Fruit fly (Drosophila melanogaster) whole organism, embryonic: ENCODE measurements around the gene roq.

Source experiments
- Awh ChIP-seq: fragments of 200-800 bp; sonication (Bioruptor generic); IDR thresholded peaks from 2 replicates; pipeline ENCODE4, ENCODE4 v1.3.6; 2022; ENCODE audit warnings: missing biosample characterization, missing genetic modification characterization
- BEAF-32 ChIP-seq: fragments of 200-800 bp; sonication (Bioruptor generic); optimal IDR thresholded peaks from 3 replicates; lab custom pipeline; 2017; ENCODE audit warnings: missing biosample characterization, missing genetic modification characterization, mild to moderate bottlenecking, moderate library complexity, missing genetic modification reagents
- C15 ChIP-seq: fragments of 200-800 bp; sonication (Bioruptor generic); IDR thresholded peaks from 3 replicates; pipeline ENCODE4 v1.3.6; 2022; ENCODE audit warnings: missing biosample characterization, missing genetic modification characterization
- CG10366 ChIP-seq: fragments of 200-800 bp; sonication (Bioruptor generic); IDR thresholded peaks from 2 replicates; pipeline ENCODE4 v1.3.6; 2022; ENCODE audit warnings: missing biosample characterization, missing genetic modification characterization
- CG10543 ChIP-seq: fragments of 200-800 bp; sonication (Bioruptor generic); optimal IDR thresholded peaks from 3 replicates; lab custom pipeline; 2017; ENCODE audit warnings: missing biosample characterization, mild to moderate bottlenecking, missing genetic modification characterization, moderate library complexity
- CG12219 ChIP-seq: fragments of 200-800 bp; sonication (Bioruptor generic); optimal IDR thresholded peaks from 3 replicates; lab custom pipeline; 2018; ENCODE audit warnings: missing biosample characterization, mild to moderate bottlenecking, missing genetic modification characterization
- CG1233 ChIP-seq: fragments of 200-800 bp; sonication (Bioruptor generic); optimal IDR thresholded peaks from 4 replicates; lab custom pipeline; 2018; ENCODE audit warnings: missing biosample characterization, mild to moderate bottlenecking, missing genetic modification characterization
- CG12659 ChIP-seq: fragments of 200-800 bp; sonication (Bioruptor generic); optimal IDR thresholded peaks from 3 replicates; lab custom pipeline; 2017; ENCODE audit warnings: mild to moderate bottlenecking, missing biosample characterization, missing genetic modification reagents, missing genetic modification characterization
- CG13287 ChIP-seq: fragments of 200-800 bp; sonication (Bioruptor generic); IDR thresholded peaks from 2 replicates; pipeline ENCODE4 v1.3.6; 2022; ENCODE audit warnings: missing biosample characterization, missing genetic modification characterization; ENCODE audit not compliant: partially characterized antibody
- CG13894 ChIP-seq: fragments of 200-800 bp; sonication (Bioruptor generic); optimal IDR thresholded peaks from 3 replicates; lab custom pipeline; 2018; ENCODE audit warnings: missing biosample characterization, mild to moderate bottlenecking, missing genetic modification characterization, moderate library complexity
- CG16863 ChIP-seq: fragments of 200-800 bp; sonication (Bioruptor generic); optimal IDR thresholded peaks from 3 replicates; lab custom pipeline; 2016; ENCODE audit warnings: missing biosample characterization, missing genetic modification characterization
- CG17829 ChIP-seq: fragments of 200-800 bp; optimal IDR thresholded peaks from 2 replicates; lab custom pipeline; 2019; ENCODE audit warnings: missing biosample characterization, mild to moderate bottlenecking, missing genetic modification characterization, moderate library complexity
- CG18619 ChIP-seq: fragments of 200-800 bp; sonication (Bioruptor generic); optimal IDR thresholded peaks from 3 replicates; lab custom pipeline; 2017; ENCODE audit warnings: missing biosample characterization, mild to moderate bottlenecking, missing genetic modification characterization
- CG3407 ChIP-seq: fragments of 200-800 bp; sonication (Bioruptor generic); optimal IDR thresholded peaks from 2 replicates; lab custom pipeline; 2018; ENCODE audit warnings: missing biosample characterization, mild to moderate bottlenecking, missing genetic modification characterization
- CG4617 ChIP-seq: fragments of 200-800 bp; sonication (Bioruptor generic); optimal IDR thresholded peaks from 3 replicates; lab custom pipeline; 2016; ENCODE audit warnings: missing biosample characterization, missing genetic modification characterization, borderline replicate concordance
- CG4854 ChIP-seq: fragments of 200-800 bp; sonication (Bioruptor generic); optimal IDR thresholded peaks from 2 replicates; lab custom pipeline; 2016; ENCODE audit warnings: missing biosample characterization, missing genetic modification characterization, inconsistent platforms
- CG6813 ChIP-seq: fragments of 200-800 bp; sonication (Bioruptor generic); optimal IDR thresholded peaks from 2 replicates; lab custom pipeline; 2017; ENCODE audit warnings: missing biosample characterization, missing genetic modification characterization, mild to moderate bottlenecking, moderate library complexity, missing genetic modification reagents
- CG7745 ChIP-seq: fragments of 200-800 bp; sonication (Bioruptor generic); optimal IDR thresholded peaks from 2 replicates; lab custom pipeline; 2018; ENCODE audit warnings: missing biosample characterization, mild to moderate bottlenecking, missing genetic modification characterization, moderate library complexity
- CG8944 ChIP-seq: fragments of 200-800 bp; sonication (Bioruptor generic); optimal IDR thresholded peaks from 3 replicates; lab custom pipeline; 2016; ENCODE audit warnings: missing biosample characterization, missing genetic modification characterization
- CG9727 ChIP-seq: fragments of 200-800 bp; sonication (Bioruptor generic); optimal IDR thresholded peaks from 3 replicates; lab custom pipeline; 2017; ENCODE audit warnings: missing biosample characterization, mild to moderate bottlenecking, missing genetic modification characterization
- Ets65A ChIP-seq: fragments of 200-800 bp; sonication (Bioruptor generic); peaks from one replicate; lab custom pipeline; 2016; ENCODE audit warnings: missing biosample characterization, missing genetic modification characterization
- Fer2 ChIP-seq: fragments of 200-800 bp; sonication (Bioruptor generic); optimal IDR thresholded peaks from 2 replicates; lab custom pipeline; 2018; ENCODE audit warnings: missing biosample characterization, mild to moderate bottlenecking, missing genetic modification characterization, moderate library complexity
- Med ChIP-seq: fragments of 200-800 bp; sonication (Bioruptor generic); peaks from one replicate; lab custom pipeline; 2016; ENCODE audit warnings: missing biosample characterization, missing genetic modification characterization, mild to moderate bottlenecking, inconsistent platforms, moderate library complexity
- NK7.1 ChIP-seq: fragments of 200-800 bp; sonication (Bioruptor generic); optimal IDR thresholded peaks from 3 replicates; lab custom pipeline; 2016; ENCODE audit warnings: missing biosample characterization, missing genetic modification characterization
- Neu2 ChIP-seq: fragments of 200-800 bp; sonication (Bioruptor generic); optimal IDR thresholded peaks from 3 replicates; lab custom pipeline; 2016; ENCODE audit warnings: missing biosample characterization, missing genetic modification characterization, borderline replicate concordance
- Nf-YB ChIP-seq: fragments of 200-800 bp; sonication (Bioruptor generic); optimal IDR thresholded peaks from 3 replicates; lab custom pipeline; 2019; ENCODE audit warnings: missing biosample characterization, mild to moderate bottlenecking, missing genetic modification characterization, moderate library complexity
- Sox102F ChIP-seq: fragments of 200-800 bp; sonication (Bioruptor generic); optimal IDR thresholded peaks from 2 replicates; lab custom pipeline; 2018; ENCODE audit warnings: missing biosample characterization, mild to moderate bottlenecking, missing genetic modification characterization, moderate library complexity
- Xrp1 ChIP-seq: fragments of 200-800 bp; sonication (Bioruptor generic); IDR thresholded peaks from 2 replicates; pipeline ENCODE4 v1.3.6; 2022; ENCODE audit warnings: missing biosample characterization, missing genetic modification characterization
- az2 ChIP-seq: fragments of 200-800 bp; sonication (Bioruptor generic); optimal IDR thresholded peaks from 3 replicates; lab custom pipeline; 2016; ENCODE audit warnings: missing biosample characterization, missing genetic modification characterization
- cato ChIP-seq: fragments of 200-800 bp; sonication (Bioruptor generic); optimal IDR thresholded peaks from 2 replicates; lab custom pipeline; 2016; ENCODE audit warnings: missing biosample characterization, missing genetic modification characterization, borderline replicate concordance
- chn ChIP-seq: fragments of 200-800 bp; sonication (Bioruptor generic); optimal IDR thresholded peaks from 2 replicates; lab custom pipeline; 2016; ENCODE audit warnings: missing biosample characterization, missing genetic modification characterization
- crp ChIP-seq, 2 experiments: fragments of 200-800 bp; sonication (Bioruptor generic); optimal IDR thresholded peaks; 2 replicates in 1 of 2; 3 replicates in 1 of 2; lab custom pipeline; 2017; ENCODE audit warnings: missing biosample characterization in 2 of 2, missing genetic modification characterization in 2 of 2, mild to moderate bottlenecking in 1 of 2, moderate library complexity in 1 of 2
- fd102C ChIP-seq: fragments of 200-800 bp; sonication (Bioruptor generic); optimal IDR thresholded peaks from 2 replicates; lab custom pipeline; 2018; ENCODE audit warnings: missing biosample characterization, mild to moderate bottlenecking, missing genetic modification characterization, moderate library complexity
- gem ChIP-seq: fragments of 200-800 bp; sonication (Bioruptor generic); optimal IDR thresholded peaks from 2 replicates; lab custom pipeline; 2019; ENCODE audit warnings: missing biosample characterization, mild to moderate bottlenecking, missing genetic modification characterization, moderate library complexity
- gfzf ChIP-seq: fragments of 200-800 bp; sonication (Bioruptor generic); optimal IDR thresholded peaks from 2 replicates; lab custom pipeline; 2016; ENCODE audit warnings: missing biosample characterization, mild to moderate bottlenecking, missing genetic modification characterization, moderate library complexity
- grau ChIP-seq: fragments of 200-800 bp; optimal IDR thresholded peaks from 3 replicates; lab custom pipeline; 2019; ENCODE audit warnings: missing biosample characterization, mild to moderate bottlenecking, missing genetic modification characterization, moderate library complexity
- kah ChIP-seq: fragments of 200-800 bp; sonication (Bioruptor generic); optimal IDR thresholded peaks from 2 replicates; lab custom pipeline; 2018; ENCODE audit warnings: missing biosample characterization, mild to moderate bottlenecking, missing genetic modification characterization
- lola ChIP-seq, 3 experiments: fragments of >200 bp in 2 of 3; fragments of 200-800 bp in 1 of 3; sonication (Bioruptor generic) in 1 of 3; optimal IDR thresholded peaks; 2 replicates each; lab custom pipeline; 2017 to 2019; ENCODE audit warnings: missing biosample characterization in 3 of 3, missing genetic modification characterization in 3 of 3, mild to moderate bottlenecking in 1 of 3, moderate library complexity in 1 of 3
- lov ChIP-seq, 2 experiments: fragments of 200-800 bp in 1 of 2; fragments of >200 bp in 1 of 2; sonication (Bioruptor generic) in 1 of 2; IDR thresholded peaks in 1 of 2; optimal IDR thresholded peaks in 1 of 2; 2 replicates in 1 of 2; 3 replicates in 1 of 2; pipeline versions ENCODE4 v1.3.6 to Lab custom; 2017 to 2022; ENCODE audit warnings: missing biosample characterization in 1 of 2, missing genetic modification characterization in 1 of 2
- nom ChIP-seq: fragments of 200-800 bp; sonication (Bioruptor generic); optimal IDR thresholded peaks from 2 replicates; lab custom pipeline; 2017; ENCODE audit warnings: missing biosample characterization, missing genetic modification characterization, mild to moderate bottlenecking, moderate library complexity, missing genetic modification reagents
- oc ChIP-seq: fragments of 200-800 bp; sonication (Bioruptor generic); optimal IDR thresholded peaks from 2 replicates; lab custom pipeline; 2018; ENCODE audit warnings: missing biosample characterization, mild to moderate bottlenecking, missing genetic modification characterization, moderate library complexity
- psq ChIP-seq: fragments of 200-800 bp; sonication (Bioruptor generic); optimal IDR thresholded peaks from 2 replicates; lab custom pipeline; 2017; ENCODE audit warnings: missing biosample characterization, missing genetic modification characterization
- scrt ChIP-seq: fragments of 200-800 bp; sonication (Bioruptor generic); optimal IDR thresholded peaks from 2 replicates; lab custom pipeline; 2018; ENCODE audit warnings: missing biosample characterization, mild to moderate bottlenecking, missing genetic modification characterization, moderate library complexity
- sd ChIP-seq: fragments of 200-800 bp; sonication (Bioruptor generic); optimal IDR thresholded peaks from 3 replicates; lab custom pipeline; 2018; ENCODE audit warnings: missing biosample characterization, mild to moderate bottlenecking, missing genetic modification characterization, moderate library complexity
- stwl ChIP-seq: fragments of 200-800 bp; sonication (Bioruptor generic); optimal IDR thresholded peaks from 3 replicates; lab custom pipeline; 2018; ENCODE audit warnings: missing biosample characterization, mild to moderate bottlenecking, missing genetic modification characterization, moderate library complexity

roq gene

dm6 chr3L:16408609-16409439, 30.5 kb upstream of the roq start (continued):
- TF ChIP-seq CG12219 (GFP tag; lab: Kevin White, UChicago) (peak; percentile 41), fd102C (peak; percentile 95), CG17829 (tag; lab: Kevin White, UChicago) (peak; percentile 31), stwl (peak; percentile 0), CG6813 (GFP tag; lab: Kevin White, UChicago) (peak; percentile 70), lola (GFP tag; optimal IDR thresholded peaks at IDR 0.05; lab: Kevin White, UChicago) (peak in 1 of 3 experiments; percentile 64), Xrp1 (GFP tag; lab: Robert Waterston, UW) (peak; percentile 82), CG12659 (no peak), nom (GFP tag; lab: Kevin White, UChicago) (peak; percentile 57), Nf-YB (peak; percentile 26), gem (peak; percentile 28), gfzf (GFP tag; lab: Kevin White, UChicago) (no peak), Med (peak; percentile 86), sd (tag; lab: Kevin White, UChicago) (peak; percentile 97), cato (peak; percentile 10), Awh (GFP tag; lab: Robert Waterston, UW) (peak; percentile 48; the same call in 1 of the 2 replicates), CG3407 (GFP tag; lab: Kevin White, UChicago) (peak; percentile 72), psq (peak; percentile 19), CG18619 (GFP tag; lab: Kevin White, UChicago) (peak; percentile 27), CG10366 (GFP tag; lab: Robert Waterston, UW) (no peak), az2 (GFP tag; lab: Kevin White, UChicago) (no peak), kah (GFP tag; lab: Kevin White, UChicago) (peak; percentile 5), CG8944 (peak; percentile 61), lov (optimal IDR thresholded peaks at IDR 0.05; lab: Kevin White, UChicago) (no peak), lov (GFP tag; IDR thresholded peaks at IDR 0.05; lab: Robert Waterston, UW) (0 out of 3 replicates have a peak, but pooled peaks have one; percentile 61), chn (GFP tag; lab: Kevin White, UChicago) (peak; percentile 24), NK7.1 (GFP tag; lab: Kevin White, UChicago) (peak; percentile 43), CG1233 (GFP tag; lab: Kevin White, UChicago) (peak; percentile 74), C15 (no peak), CG9727 (GFP tag; lab: Kevin White, UChicago) (peak; percentile 89), Neu2 (GFP tag; lab: Kevin White, UChicago) (peak; percentile 29), CG4854 (peak; percentile 6), CG16863 (peak; percentile 4)

dm6 chr3L:16407815-16408608, 29.6 kb upstream of the roq start:
- peak; percentile 18 for TF ChIP-seq Ets65A (GFP tag; lab: Kevin White, UChicago)
- peak; percentile 4 for TF ChIP-seq grau (tag; lab: Kevin White, UChicago)
- TF ChIP-seq CG6813 (GFP tag; lab: Kevin White, UChicago) = no peak
- TF ChIP-seq CG4617 (GFP tag; lab: Kevin White, UChicago) = no peak
- TF ChIP-seq CG13894 = peak; percentile 93
- no peak; the same call in 1 of the 2 replicates for TF ChIP-seq CG13287 (GFP tag; lab: Robert Waterston, UW)
- no peak for TF ChIP-seq oc (tag; lab: Kevin White, UChicago)
- no peak for TF ChIP-seq scrt (GFP tag; lab: Kevin White, UChicago)
- no peak for TF ChIP-seq BEAF-32 (GFP tag; lab: Kevin White, UChicago)
- no peak for TF ChIP-seq Sox102F
- TF ChIP-seq CG7745 (tag; lab: Kevin White, UChicago) = no peak
- TF ChIP-seq Xrp1 (GFP tag; lab: Robert Waterston, UW) = no peak
- no peak for TF ChIP-seq kah (GFP tag; lab: Kevin White, UChicago)
- TF ChIP-seq CG10543 (GFP tag; lab: Kevin White, UChicago) = peak; percentile 25
- TF ChIP-seq Fer2 (tag; lab: Kevin White, UChicago) = no peak
- TF ChIP-seq C15 = no peak
- peak; percentile 18 for TF ChIP-seq CG9727 (GFP tag; lab: Kevin White, UChicago)
- TF ChIP-seq crp (GFP tag; optimal IDR thresholded peaks at IDR 0.05; lab: Kevin White, UChicago) = no peak
